Worm (Caenorhabditis elegans) whole organism, young adult: ENCODE data around the gene esyt-2.
A peak's percentile ranks its signal among the peaks of the same experiment; 100 is the strongest.

Experiments used
- B0261.1 ChIP-seq: sonication (generic microtip); optimal IDR thresholded peaks from 2 replicates; lab custom pipeline; 2016; ENCODE audit warnings: mild to moderate bottlenecking, missing genetic modification characterization, moderate library complexity, missing compliant biosample characterization
- F10E7.11 ChIP-seq: sonication (generic microtip); optimal IDR thresholded peaks from 2 replicates; lab custom pipeline; 2017; ENCODE audit warnings: mild to moderate bottlenecking, missing genetic modification characterization, moderate library complexity, missing compliant biosample characterization
- F23B12.7 ChIP-seq: sonication (generic microtip); optimal IDR thresholded peaks from 2 replicates; lab custom pipeline; 2017; ENCODE audit warnings: missing genetic modification characterization, mild to moderate bottlenecking, missing compliant biosample characterization, antibody characterized with exemption, moderate library complexity; ENCODE audit not compliant: insufficient read depth
- F37B4.10 ChIP-seq: fragments of 200-800 bp; sonication (Bioruptor generic); IDR thresholded peaks from 2 replicates; pipeline ENCODE4 v1.3.6; 2022; ENCODE audit warnings: missing genetic modification characterization, missing compliant biosample characterization
- F39B2.1 ChIP-seq: fragments of 200-800 bp; sonication (Bioruptor generic); IDR thresholded peaks from 2 replicates; pipeline ENCODE4 v1.3.6; 2022; ENCODE audit warnings: missing genetic modification reagents, missing genetic modification characterization, missing compliant biosample characterization
- F55B11.4 ChIP-seq: sonication (generic microtip); optimal IDR thresholded peaks from 2 replicates; lab custom pipeline; 2016; ENCODE audit warnings: missing compliant biosample characterization, missing genetic modification characterization, borderline replicate concordance; ENCODE audit not compliant: insufficient read depth
- Y79H2A.3 ChIP-seq: fragments of 200-800 bp; sonication (Bioruptor generic); conservative IDR thresholded peaks from 2 replicates; pipeline ENCODE4 v1.3.6; 2022; ENCODE audit warnings: missing genetic modification reagents, missing genetic modification characterization, missing compliant biosample characterization
- ZK185.1 ChIP-seq: sonication (generic microtip); optimal IDR thresholded peaks from 2 replicates; lab custom pipeline; 2016; ENCODE audit warnings: mild to moderate bottlenecking, missing genetic modification characterization, missing compliant biosample characterization; ENCODE audit not compliant: poor library complexity, severe bottlenecking
- akir-1 ChIP-seq: fragments of 200-800 bp; sonication (Bioruptor generic); optimal IDR thresholded peaks from 2 replicates; lab custom pipeline; 2018; ENCODE audit warnings: mild to moderate bottlenecking, missing genetic modification characterization, moderate library complexity, missing compliant biosample characterization
- aptf-2 ChIP-seq: fragments of 200-800 bp; sonication (Bioruptor generic); conservative IDR thresholded peaks from 2 replicates; pipeline ENCODE4 v1.3.6; 2022; ENCODE audit warnings: missing genetic modification reagents, missing genetic modification characterization, missing compliant biosample characterization
- attf-3 ChIP-seq: fragments of 200-800 bp; sonication (Bioruptor generic); conservative IDR thresholded peaks from 2 replicates; pipeline ENCODE4 v1.3.6; 2022; ENCODE audit warnings: missing genetic modification reagents, missing genetic modification characterization, missing compliant biosample characterization
- attf-6 ChIP-seq: fragments of 200-800 bp; sonication (Bioruptor generic); IDR thresholded peaks from 2 replicates; pipeline ENCODE4 v1.3.6; 2022; ENCODE audit warnings: missing genetic modification reagents, missing genetic modification characterization, missing compliant biosample characterization
- bed-1 ChIP-seq: fragments of 200-800 bp; sonication (Bioruptor generic); IDR thresholded peaks from 2 replicates; pipeline ENCODE4 v1.3.6; 2022; ENCODE audit warnings: missing genetic modification reagents, missing genetic modification characterization, missing compliant biosample characterization
- cebp-2 ChIP-seq: fragments of 200-800 bp; sonication (Bioruptor generic); IDR thresholded peaks from 2 replicates; pipeline ENCODE4 v1.3.6; 2022; ENCODE audit warnings: missing genetic modification characterization, missing compliant biosample characterization
- ceh-100 ChIP-seq: fragments of 200-800 bp; sonication (Bioruptor generic); IDR thresholded peaks from 2 replicates; pipeline ENCODE4 v1.3.6; 2022; ENCODE audit warnings: missing genetic modification reagents, missing genetic modification characterization, missing compliant biosample characterization
- ceh-27 ChIP-seq: fragments of 200-800 bp; sonication (Bioruptor generic); optimal IDR thresholded peaks from 2 replicates; lab custom pipeline; 2018; ENCODE audit warnings: mild to moderate bottlenecking, missing genetic modification characterization, moderate library complexity, missing compliant biosample characterization
- ceh-58 ChIP-seq: fragments of 200-800 bp; sonication (Bioruptor generic); IDR thresholded peaks from 2 replicates; pipeline ENCODE4 v1.3.6; 2022; ENCODE audit warnings: missing genetic modification characterization, missing compliant biosample characterization
- ceh-79 ChIP-seq: sonication (generic microtip); optimal IDR thresholded peaks from 2 replicates; lab custom pipeline; 2017; ENCODE audit warnings: mild to moderate bottlenecking, missing genetic modification characterization, missing compliant biosample characterization
- ceh-91 ChIP-seq: fragments of 200-800 bp; sonication (Bioruptor generic); IDR thresholded peaks from 2 replicates; pipeline ENCODE4 v1.3.6; 2022; ENCODE audit warnings: missing genetic modification reagents, missing genetic modification characterization, missing compliant biosample characterization
- dpff-1 ChIP-seq: sonication (generic microtip); optimal IDR thresholded peaks from 2 replicates; lab custom pipeline; 2017; ENCODE audit warnings: mild to moderate bottlenecking, missing genetic modification characterization, missing compliant biosample characterization
- dpl-1 ChIP-seq: fragments of 150-350 bp; optimal IDR thresholded peaks from 2 replicates; lab custom pipeline; 2014; ENCODE audit warnings: missing biosample characterization, missing genetic modification reagents, missing genetic modification characterization
- egl-44 ChIP-seq: fragments of 200-800 bp; sonication (Bioruptor generic); IDR thresholded peaks from 2 replicates; pipeline ENCODE4 v1.3.6; 2022; ENCODE audit warnings: missing genetic modification reagents, missing genetic modification characterization, missing compliant biosample characterization
- egrh-3 ChIP-seq: fragments of 200-800 bp; sonication (Bioruptor generic); IDR thresholded peaks from 2 replicates; pipeline ENCODE4 v1.3.6; 2022; ENCODE audit warnings: missing genetic modification reagents, missing genetic modification characterization, missing compliant biosample characterization
- ekl-4 ChIP-seq: fragments of 200-800 bp; sonication (Bioruptor generic); IDR thresholded peaks from 2 replicates; pipeline ENCODE4 v1.3.6; 2022; ENCODE audit warnings: missing genetic modification reagents, missing genetic modification characterization, missing compliant biosample characterization
- him-1 ChIP-seq: sonication (generic microtip); optimal IDR thresholded peaks from 2 replicates; lab custom pipeline; 2016; ENCODE audit warnings: missing genotype, missing genetic modification reagents, missing genetic modification characterization, missing compliant biosample characterization
- hsf-1 ChIP-seq: fragments of 200-800 bp; sonication (Bioruptor generic); IDR thresholded peaks from 2 replicates; pipeline ENCODE4 v1.3.6; 2022; ENCODE audit warnings: missing genetic modification reagents, missing genetic modification characterization, missing compliant biosample characterization
- let-607 ChIP-seq, 2 experiments: fragments of 200-800 bp in 1 of 2; sonication (Bioruptor generic) in 1 of 2; sonication (generic microtip) in 1 of 2; optimal IDR thresholded peaks; 2 replicates each; lab custom pipeline; 2016 to 2018; ENCODE audit warnings: mild to moderate bottlenecking in 2 of 2, missing compliant biosample characterization in 2 of 2, missing genetic modification characterization in 2 of 2, moderate library complexity in 2 of 2, missing genotype in 1 of 2
- lin-40 ChIP-seq: sonication (generic microtip); optimal IDR thresholded peaks from 2 replicates; lab custom pipeline; 2016; ENCODE audit warnings: missing genetic modification characterization, mild to moderate bottlenecking, missing compliant biosample characterization, missing genotype, missing genetic modification reagents
- lin-54 ChIP-seq: fragments of 200-800 bp; sonication (Bioruptor generic); optimal IDR thresholded peaks from 2 replicates; lab custom pipeline; 2018; ENCODE audit warnings: mild to moderate bottlenecking, missing genetic modification characterization, missing compliant biosample characterization
- lsy-27 ChIP-seq: sonication (generic microtip); optimal IDR thresholded peaks from 2 replicates; lab custom pipeline; 2017; ENCODE audit warnings: missing genetic modification characterization, mild to moderate bottlenecking, missing compliant biosample characterization, antibody characterized with exemption, missing genotype, borderline replicate concordance; ENCODE audit not compliant: insufficient read depth
- madf-10 ChIP-seq: sonication (generic microtip); optimal IDR thresholded peaks from 2 replicates; lab custom pipeline; 2016; ENCODE audit warnings: mild to moderate bottlenecking, missing genetic modification characterization, missing compliant biosample characterization
- madf-6 ChIP-seq: fragments of 200-800 bp; sonication (Bioruptor generic); IDR thresholded peaks from 2 replicates; pipeline ENCODE4 v1.3.6; 2022; ENCODE audit warnings: missing genetic modification reagents, missing genetic modification characterization, missing compliant biosample characterization
- mcd-1 ChIP-seq: fragments of 200-800 bp; sonication (Bioruptor generic); IDR thresholded peaks from 2 replicates; pipeline ENCODE4 v1.3.6; 2022; ENCODE audit warnings: missing genetic modification reagents, missing genetic modification characterization, missing compliant biosample characterization
- nfya-1 ChIP-seq: sonication (generic microtip); optimal IDR thresholded peaks from 2 replicates; lab custom pipeline; 2017; ENCODE audit warnings: antibody characterized with exemption, missing compliant biosample characterization, missing genetic modification characterization, borderline replicate concordance; ENCODE audit not compliant: insufficient read depth
- nfyb-1 ChIP-seq: fragments of 200-800 bp; sonication (Bioruptor generic); IDR thresholded peaks from 2 replicates; pipeline ENCODE4 v1.3.6; 2022; ENCODE audit warnings: missing genetic modification reagents, missing genetic modification characterization, missing compliant biosample characterization
- nhr-90 ChIP-seq: sonication (generic microtip); optimal IDR thresholded peaks from 2 replicates; lab custom pipeline; 2016; ENCODE audit warnings: missing genotype, mild to moderate bottlenecking, missing genetic modification characterization, missing compliant biosample characterization
- rcor-1 ChIP-seq: fragments of 200-800 bp; sonication (Bioruptor generic); IDR thresholded peaks from 2 replicates; pipeline ENCODE4 v1.3.6; 2022; ENCODE audit warnings: missing genetic modification reagents, missing genetic modification characterization, missing compliant biosample characterization
- sea-2 ChIP-seq: fragments of 200-800 bp; sonication (Bioruptor generic); IDR thresholded peaks from 2 replicates; pipeline ENCODE4 v1.3.6; 2022; ENCODE audit warnings: missing genetic modification characterization, missing compliant biosample characterization
- snpc-1.3 ChIP-seq: sonication (generic microtip); optimal IDR thresholded peaks from 2 replicates; lab custom pipeline; 2017; ENCODE audit warnings: missing genetic modification characterization, mild to moderate bottlenecking, missing compliant biosample characterization, antibody characterized with exemption, moderate library complexity, missing genotype, missing genetic modification reagents; ENCODE audit not compliant: insufficient read depth
- snpc-4 ChIP-seq, 5 experiments: fragments of 150-350 bp in 1 of 5; sonication (generic microtip) in 4 of 5; optimal IDR thresholded peaks; 2 replicates each; lab custom pipeline; 2014 to 2018; ENCODE audit warnings: missing genetic modification characterization in 5 of 5, missing biosample characterization in 3 of 5, antibody characterized with exemption in 2 of 5, mild to moderate bottlenecking in 2 of 5, missing compliant biosample characterization in 2 of 5, missing genotype in 2 of 5, moderate library complexity in 2 of 5, missing genetic modification reagents in 1 of 5
- somi-1 ChIP-seq: fragments of 200-800 bp; sonication (Bioruptor generic); optimal IDR thresholded peaks from 2 replicates; lab custom pipeline; 2018; ENCODE audit warnings: mild to moderate bottlenecking, missing genetic modification characterization, missing compliant biosample characterization
- tbp1 ChIP-seq: fragments of 200-800 bp; sonication (Bioruptor generic); optimal IDR thresholded peaks from 2 replicates; lab custom pipeline; 2018; ENCODE audit warnings: mild to moderate bottlenecking, missing genetic modification characterization, missing compliant biosample characterization
- unc-130 ChIP-seq: sonication (generic microtip); optimal IDR thresholded peaks from 2 replicates; lab custom pipeline; 2016; ENCODE audit warnings: missing genetic modification reagents, missing genetic modification characterization, missing compliant biosample characterization
- unc-62 ChIP-seq: fragments of 150-350 bp; optimal IDR thresholded peaks from 2 replicates; lab custom pipeline; 2014; ENCODE audit warnings: missing biosample characterization, missing genetic modification reagents, missing genetic modification characterization
- zim-3 ChIP-seq: sonication (generic microtip); optimal IDR thresholded peaks from 2 replicates; lab custom pipeline; 2017; ENCODE audit warnings: mild to moderate bottlenecking, missing genetic modification characterization, moderate library complexity, missing compliant biosample characterization
- ztf-18 ChIP-seq: sonication (generic microtip); optimal IDR thresholded peaks from 2 replicates; lab custom pipeline; 2016; ENCODE audit warnings: missing genotype, mild to moderate bottlenecking, missing genetic modification characterization, missing compliant biosample characterization
- ztf-28 ChIP-seq: fragments of 200-800 bp; sonication (Bioruptor generic); IDR thresholded peaks from 2 replicates; pipeline ENCODE4 v1.3.6; 2022; ENCODE audit warnings: missing genetic modification reagents, missing genetic modification characterization, missing compliant biosample characterization

Gene esyt-2

DNA sequence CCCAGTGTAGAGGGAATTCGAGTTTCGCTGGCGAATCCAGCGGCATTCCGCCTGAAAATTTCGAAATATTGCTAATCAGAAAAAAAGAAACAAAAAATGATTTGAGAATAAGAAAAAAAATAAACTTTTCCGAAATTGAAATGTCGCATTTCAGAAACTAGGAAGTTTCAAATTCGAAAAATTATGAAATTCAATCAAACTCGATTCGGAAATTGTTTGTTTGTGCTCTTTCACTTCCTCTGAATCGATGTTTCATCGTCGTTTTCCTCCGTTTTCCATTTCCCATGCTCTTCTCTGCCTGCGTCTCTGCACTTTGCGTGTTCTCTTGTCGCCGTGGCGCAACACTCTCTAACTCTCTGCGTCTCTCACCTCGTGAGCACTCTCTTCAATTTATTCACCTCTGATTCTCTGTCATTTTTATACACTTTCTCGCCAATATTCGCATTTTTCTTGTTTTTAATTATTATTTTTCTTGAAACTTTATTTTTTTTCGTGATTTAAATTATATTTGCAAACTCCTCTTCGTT is 47.6 kb upstream of the esyt-2 start, which contains the start of gene C18F10.7 (continued):
- TF ChIP-seq lin-54 (GFP tag; lab: Kevin White, UChicago) (peak; percentile 60), ztf-18 (tag; lab: Kevin White, UChicago) (peak; percentile 33), dpff-1 (tag; lab: Kevin White, UChicago) (no peak), nfyb-1 (no peak), lsy-27 (tag; lab: Kevin White, UChicago) (no peak), hsf-1 (GFP tag; lab: Robert Waterston, UW) (peak; percentile 62), aptf-2 (no peak), nfya-1 (tag; lab: Kevin White, UChicago) (no peak), F39B2.1 (GFP tag; lab: Robert Waterston, UW) (no peak), egrh-3 (peak; percentile 18; the same call in 1 of the 2 replicates), F23B12.7 (no peak), somi-1 (GFP tag; lab: Kevin White, UChicago) (no peak), rcor-1 (GFP tag; lab: Robert Waterston, UW) (no peak), bed-1 (no peak), dpl-1 (GFP tag; lab: Kevin White, UChicago) (no peak), egl-44 (GFP tag; lab: Robert Waterston, UW) (no peak), ZK185.1 (no peak), F10E7.11 (tag; lab: Kevin White, UChicago) (no peak), tbp1 (GFP tag; lab: Kevin White, UChicago) (peak; percentile 38), ceh-100 (no peak), ceh-58 (no peak), attf-6 (GFP tag; lab: Robert Waterston, UW) (no peak), unc-62 (GFP tag; lab: Kevin White, UChicago) (no peak), F37B4.10 (GFP tag; lab: Robert Waterston, UW) (no peak), ekl-4 (GFP tag; lab: Robert Waterston, UW) (0 out of 2 replicates have a peak, but pooled peaks have one; percentile 48), snpc-4 (GFP tag; optimal IDR thresholded peaks at IDR 0.05; lab: Kevin White, UChicago) (no peak), snpc-4 (tag; optimal IDR thresholded peaks at IDR 0.05; lab: Kevin White, UChicago) (peak in 2 of 4 experiments; percentile 9 to 39), let-607 (tag; optimal IDR thresholded peaks at IDR 0.05; lab: Kevin White, UChicago) (no peak), nhr-90 (tag; lab: Kevin White, UChicago) (no peak), attf-3 (GFP tag; lab: Robert Waterston, UW) (no peak; the same call in 1 of the 2 replicates), akir-1 (no peak), zim-3 (no peak), sea-2 (GFP tag; lab: Robert Waterston, UW) (no peak), B0261.1 (tag; lab: Kevin White, UChicago) (no peak), ceh-91 (GFP tag; lab: Robert Waterston, UW) (no peak), lin-40 (tag; lab: Kevin White, UChicago) (no peak), ztf-28 (GFP tag; lab: Robert Waterston, UW) (no peak), F55B11.4 (tag; lab: Kevin White, UChicago) (no peak), cebp-2 (GFP tag; lab: Robert Waterston, UW) (no peak), him-1 (peak; percentile 2), madf-10 (no peak), ceh-27 (GFP tag; lab: Kevin White, UChicago) (no peak), ceh-79 (tag; lab: Kevin White, UChicago) (no peak), madf-6 (peak; percentile 82), mcd-1 (GFP tag; lab: Robert Waterston, UW) (peak; percentile 66; the same call in 1 of the 2 replicates), unc-130 (no peak), snpc-1.3 (tag; lab: Kevin White, UChicago) (peak; percentile 83), Y79H2A.3 (GFP tag; lab: Robert Waterston, UW) (no peak)
